Fruit fly (Drosophila melanogaster): ENCODE data around the gene jvl.

DNA sequence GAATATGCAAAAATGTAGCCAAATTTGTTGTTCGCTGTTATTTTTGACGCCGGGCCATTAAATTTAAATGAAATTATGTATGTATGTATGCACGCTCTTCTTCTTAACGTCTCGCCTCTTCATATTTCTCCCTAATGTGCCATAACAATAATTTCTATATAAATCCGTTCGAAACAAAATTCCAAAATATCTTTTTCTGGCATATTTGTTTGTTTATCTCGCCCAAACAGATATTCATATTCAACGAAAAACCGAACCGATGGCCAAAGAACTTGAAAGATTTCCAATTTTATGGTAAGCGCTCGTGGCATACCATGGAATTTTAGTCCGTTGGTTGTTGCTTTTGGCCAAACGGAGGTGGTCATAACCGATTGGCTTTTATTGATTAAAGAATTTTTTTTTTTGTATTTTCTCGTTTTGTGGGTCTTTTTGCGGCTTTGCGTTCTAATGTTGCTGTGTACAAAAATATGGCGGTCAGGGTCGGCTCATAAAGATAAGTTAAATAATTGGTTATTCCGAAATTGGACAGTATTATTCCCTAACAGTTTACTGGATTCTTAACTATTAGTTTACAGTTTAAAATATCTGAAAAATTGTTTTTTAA, 28.2 kb upstream of the jvl start:
- TF ChIP-seq CG11762 (GFP tag; optimal IDR thresholded peaks at IDR 0.05; ENCODE audit: insufficient read depth) (no peak), CG1621 (tag; optimal IDR thresholded peaks at IDR 0.05) (no peak)

Measured in whole organism, prepupa.